Fruit fly (Drosophila melanogaster) whole organism, adult: ENCODE measurements around the gene Ugt35D1.

ENCODE experiments used
- CG12768 ChIP-seq: fragments of 200-800 bp; sonication (Bioruptor generic); optimal IDR thresholded peaks from 2 replicates; lab custom pipeline; 2017; ENCODE audit warnings: missing biosample characterization, missing genetic modification characterization, mild to moderate bottlenecking, moderate library complexity, missing genetic modification reagents
- cic ChIP-seq: fragments of 200-800 bp; sonication (Bioruptor generic); optimal IDR thresholded peaks from 2 replicates; lab custom pipeline; 2017; ENCODE audit warnings: missing biosample characterization, mild to moderate bottlenecking, missing genetic modification characterization, moderate library complexity
- cnc ChIP-seq, 2 experiments: fragments of >200 bp; optimal IDR thresholded peaks; 2 replicates each; lab custom pipeline; 2017
- toe ChIP-seq: fragments of 200-800 bp; sonication (Bioruptor generic); optimal IDR thresholded peaks from 2 replicates; lab custom pipeline; 2016; ENCODE audit warnings: missing biosample characterization, missing genetic modification characterization

dm6 chr3R:31440561-31440960 is 45.5 kb upstream of the Ugt35D1 start:
- TF ChIP-seq cic (no peak), cnc (optimal IDR thresholded peaks at IDR 0.05; lab: Kevin White, UChicago) (no peak), CG12768 (no peak), toe (GFP tag; lab: Kevin White, UChicago) (no peak)
